Worm (Caenorhabditis elegans) whole organism, L4 larva: Measurements from ENCODE around the gene ins-39.
A peak's percentile ranks its signal among the peaks of the same experiment; 100 is the strongest.

Experiments
- D1046.2 ChIP-seq: fragments of 200-800 bp; sonication (Bioruptor generic); IDR thresholded peaks from 2 replicates; pipeline ENCODE4 v1.3.6; 2022; ENCODE audit warnings: missing genetic modification characterization, missing compliant biosample characterization
- F37D6.2 ChIP-seq: sonication (generic microtip); optimal IDR thresholded peaks from 2 replicates; lab custom pipeline; 2016; ENCODE audit warnings: mild to moderate bottlenecking, missing genetic modification characterization, missing compliant biosample characterization
- R02D3.7 ChIP-seq: fragments of 150-350 bp; sonication (generic microtip); optimal IDR thresholded peaks from 3 replicates; lab custom pipeline; 2014; ENCODE audit warnings: missing biosample characterization, missing genetic modification characterization
- T26A8.4 ChIP-seq: fragments of 200-800 bp; sonication (Bioruptor generic); IDR thresholded peaks from 2 replicates; pipeline ENCODE4 v1.3.6; 2022; ENCODE audit warnings: missing genetic modification characterization, missing compliant biosample characterization
- Y105C5A.15 ChIP-seq: fragments of 200-800 bp; sonication (Bioruptor generic); IDR thresholded peaks from 2 replicates; pipeline ENCODE4 v1.3.6; 2022; ENCODE audit warnings: missing genetic modification characterization, missing compliant biosample characterization
- Y48G9A.11 ChIP-seq: fragments of 200-800 bp; sonication (Bioruptor generic); IDR thresholded peaks from 2 replicates; pipeline ENCODE4 v1.3.6; 2022; ENCODE audit warnings: missing genetic modification reagents, missing genetic modification characterization, missing compliant biosample characterization
- Y5F2A.4 ChIP-seq: fragments of 200-800 bp; sonication (Bioruptor generic); optimal IDR thresholded peaks from 2 replicates; lab custom pipeline; 2018; ENCODE audit warnings: mild to moderate bottlenecking, missing genetic modification characterization, missing compliant biosample characterization
- Y75B8A.6 ChIP-seq: fragments of 200-800 bp; sonication (Bioruptor generic); IDR thresholded peaks from 2 replicates; pipeline ENCODE4 v1.3.6; 2022; ENCODE audit warnings: missing genetic modification reagents, missing genetic modification characterization, missing compliant biosample characterization
- ZK337.2 ChIP-seq: fragments of 200-800 bp; sonication (Bioruptor generic); IDR thresholded peaks from 2 replicates; pipeline ENCODE4 v1.3.6; 2022; ENCODE audit warnings: missing genetic modification reagents, missing genetic modification characterization, missing compliant biosample characterization
- aha-1 ChIP-seq: fragments of 150-350 bp; peaks from one replicate; lab custom pipeline; 2014; ENCODE audit warnings: missing biosample characterization, missing genetic modification characterization
- aly-2 ChIP-seq: sonication (generic microtip); optimal IDR thresholded peaks from 2 replicates; lab custom pipeline; 2018; ENCODE audit warnings: missing biosample characterization, missing genetic modification characterization
- arid-1 ChIP-seq: fragments of 200-800 bp; sonication (Bioruptor generic); conservative IDR thresholded peaks from 2 replicates; pipeline ENCODE4 v1.3.6; 2022; ENCODE audit warnings: missing genetic modification reagents, missing genetic modification characterization, missing compliant biosample characterization
- ceh-20 ChIP-seq: fragments of 200-800 bp; sonication (Bioruptor generic); IDR thresholded peaks from 2 replicates; pipeline ENCODE4 v1.3.6; 2022; ENCODE audit warnings: missing genetic modification reagents, missing genetic modification characterization, missing compliant biosample characterization
- ceh-82 ChIP-seq: sonication (generic microtip); optimal IDR thresholded peaks from 2 replicates; lab custom pipeline; 2017; ENCODE audit warnings: missing biosample characterization, missing genetic modification characterization
- daf-16 ChIP-seq, 3 experiments: sonication (generic microtip); optimal IDR thresholded peaks; 2 replicates each; lab custom pipeline; 2016 to 2017; ENCODE audit warnings: missing genetic modification characterization in 3 of 3, missing genetic modification reagents in 3 of 3, mild to moderate bottlenecking in 2 of 3, missing compliant biosample characterization in 2 of 3, missing biosample characterization in 1 of 3, moderate library complexity in 1 of 3
- daf-19 ChIP-seq: fragments of 200-800 bp; sonication (Bioruptor generic); conservative IDR thresholded peaks from 2 replicates; pipeline ENCODE4 v1.3.6; 2022; ENCODE audit warnings: missing genetic modification characterization, missing compliant biosample characterization
- dmd-8 ChIP-seq: fragments of 200-800 bp; sonication (Bioruptor generic); IDR thresholded peaks from 2 replicates; pipeline ENCODE4 v1.3.6; 2022; ENCODE audit warnings: missing genetic modification characterization, missing compliant biosample characterization
- duxl-1 ChIP-seq: sonication (generic microtip); optimal IDR thresholded peaks from 2 replicates; lab custom pipeline; 2016; ENCODE audit warnings: mild to moderate bottlenecking, missing genetic modification characterization, moderate library complexity, missing compliant biosample characterization; ENCODE audit not compliant: poor library complexity
- dve-1 ChIP-seq: sonication (generic microtip); optimal IDR thresholded peaks from 2 replicates; lab custom pipeline; 2017; ENCODE audit warnings: antibody characterized with exemption, mild to moderate bottlenecking, missing genetic modification characterization, missing compliant biosample characterization; ENCODE audit not compliant: insufficient read depth
- egl-27 ChIP-seq: sonication (generic microtip); optimal IDR thresholded peaks from 3 replicates; lab custom pipeline; 2017; ENCODE audit warnings: missing biosample characterization, missing genetic modification reagents, missing genetic modification characterization
- fkh-10 ChIP-seq: fragments of 150-350 bp; optimal IDR thresholded peaks from 2 replicates; lab custom pipeline; 2014; ENCODE audit warnings: missing biosample characterization, missing genetic modification reagents, missing genetic modification characterization
- gei-8 ChIP-seq: fragments of 200-800 bp; sonication (Bioruptor generic); optimal IDR thresholded peaks from 2 replicates; lab custom pipeline; 2018; ENCODE audit warnings: mild to moderate bottlenecking, missing genetic modification characterization, missing compliant biosample characterization
- hlh-11 ChIP-seq: fragments of 200-800 bp; sonication (Bioruptor generic); optimal IDR thresholded peaks from 2 replicates; lab custom pipeline; 2018; ENCODE audit warnings: mild to moderate bottlenecking, missing genetic modification characterization, missing compliant biosample characterization
- lin-13 ChIP-seq: fragments of 150-350 bp; optimal IDR thresholded peaks from 2 replicates; lab custom pipeline; 2014; ENCODE audit warnings: missing biosample characterization, missing genetic modification reagents, missing genetic modification characterization
- lin-38 ChIP-seq: fragments of 200-800 bp; sonication (Bioruptor generic); IDR thresholded peaks from 2 replicates; pipeline ENCODE4 v1.3.6; 2022; ENCODE audit warnings: missing genetic modification reagents, missing genetic modification characterization, missing compliant biosample characterization
- lin-39 ChIP-seq: fragments of 150-350 bp; optimal IDR thresholded peaks from 2 replicates; lab custom pipeline; 2014; ENCODE audit warnings: missing biosample characterization, missing genetic modification reagents, missing genetic modification characterization
- mdl-1 ChIP-seq, 2 experiments: fragments of 150-350 bp in 1 of 2; sonication (generic microtip) in 1 of 2; optimal IDR thresholded peaks; 2 replicates each; lab custom pipeline; 2014 to 2017; ENCODE audit warnings: missing biosample characterization in 2 of 2, missing genetic modification characterization in 2 of 2
- mep-1 ChIP-seq: fragments of 150-350 bp; sonication (generic microtip); optimal IDR thresholded peaks from 3 replicates; lab custom pipeline; 2014; ENCODE audit warnings: missing biosample characterization, missing genetic modification characterization
- mes-2 ChIP-seq: sonication (generic microtip); optimal IDR thresholded peaks from 2 replicates; lab custom pipeline; 2016; ENCODE audit warnings: missing genotype, mild to moderate bottlenecking, missing genetic modification characterization, missing compliant biosample characterization; ENCODE audit not compliant: poor library complexity, severe bottlenecking
- nhr-10 ChIP-seq: fragments of 150-350 bp; optimal IDR thresholded peaks from 2 replicates; lab custom pipeline; 2014; ENCODE audit warnings: missing biosample characterization, missing genetic modification characterization
- nhr-111 ChIP-seq: fragments of 200-800 bp; sonication (Bioruptor generic); optimal IDR thresholded peaks from 2 replicates; lab custom pipeline; 2018; ENCODE audit warnings: mild to moderate bottlenecking, missing genetic modification characterization, missing compliant biosample characterization
- nhr-25 ChIP-seq: sonication (generic microtip); optimal IDR thresholded peaks from 2 replicates; lab custom pipeline; 2017; ENCODE audit warnings: missing genetic modification characterization, mild to moderate bottlenecking, missing compliant biosample characterization, antibody characterized with exemption, moderate library complexity, borderline replicate concordance; ENCODE audit not compliant: insufficient read depth
- nhr-42 ChIP-seq: fragments of 200-800 bp; sonication (Bioruptor generic); IDR thresholded peaks from 2 replicates; pipeline ENCODE4 v1.3.6; 2022; ENCODE audit warnings: missing genetic modification characterization, missing compliant biosample characterization
- nhr-48 ChIP-seq: sonication (generic microtip); optimal IDR thresholded peaks from 2 replicates; lab custom pipeline; 2016; ENCODE audit warnings: mild to moderate bottlenecking, missing genetic modification characterization, missing compliant biosample characterization
- nhr-6 ChIP-seq: fragments of 150-350 bp; optimal IDR thresholded peaks from 2 replicates; lab custom pipeline; 2014; ENCODE audit warnings: missing biosample characterization, missing genetic modification characterization
- nhr-76 ChIP-seq: fragments of 150-350 bp; optimal IDR thresholded peaks from 2 replicates; lab custom pipeline; 2014; ENCODE audit warnings: missing biosample characterization, missing genetic modification characterization
- nhr-77 ChIP-seq: fragments of 150-350 bp; optimal IDR thresholded peaks from 2 replicates; lab custom pipeline; 2014; ENCODE audit warnings: missing biosample characterization, missing genetic modification characterization
- rbr-2 ChIP-seq: sonication (generic microtip); optimal IDR thresholded peaks from 2 replicates; lab custom pipeline; 2016; ENCODE audit warnings: missing genotype, missing genetic modification characterization, missing compliant biosample characterization
- sdz-12 ChIP-seq: fragments of 200-800 bp; sonication (Bioruptor generic); optimal IDR thresholded peaks from 2 replicates; lab custom pipeline; 2018; ENCODE audit warnings: mild to moderate bottlenecking, missing genetic modification characterization, missing compliant biosample characterization
- set-16 ChIP-seq: fragments of 200-800 bp; sonication (Bioruptor generic); IDR thresholded peaks from 2 replicates; pipeline ENCODE4 v1.3.6; 2022; ENCODE audit warnings: missing genetic modification reagents, missing genetic modification characterization, missing compliant biosample characterization
- skn-1 ChIP-seq: fragments of 150-350 bp; optimal IDR thresholded peaks from 2 replicates; lab custom pipeline; 2014; ENCODE audit warnings: missing biosample characterization, missing genetic modification characterization
- snpc-1.2 ChIP-seq: fragments of 200-800 bp; sonication (Bioruptor generic); IDR thresholded peaks from 2 replicates; pipeline ENCODE4 v1.3.6; 2022; ENCODE audit warnings: missing genetic modification reagents, missing genetic modification characterization, missing compliant biosample characterization
- spr-1 ChIP-seq: sonication (generic microtip); optimal IDR thresholded peaks from 2 replicates; lab custom pipeline; 2016; ENCODE audit warnings: mild to moderate bottlenecking, missing genetic modification characterization, missing compliant biosample characterization
- spr-3 ChIP-seq: fragments of 200-800 bp; sonication (Bioruptor generic); optimal IDR thresholded peaks from 2 replicates; lab custom pipeline; 2018; ENCODE audit warnings: mild to moderate bottlenecking, missing genetic modification characterization, missing compliant biosample characterization
- tag-97 ChIP-seq: fragments of 200-800 bp; sonication (Bioruptor generic); IDR thresholded peaks from 2 replicates; pipeline ENCODE4 v1.3.6; 2022; ENCODE audit warnings: missing genetic modification characterization, missing compliant biosample characterization
- tra-1 ChIP-seq: fragments of 200-800 bp; sonication (Bioruptor generic); IDR thresholded peaks from 2 replicates; pipeline ENCODE4 v1.3.6; 2022; ENCODE audit warnings: missing genetic modification reagents, missing genetic modification characterization, missing compliant biosample characterization
- unc-39 ChIP-seq: sonication (generic microtip); optimal IDR thresholded peaks from 2 replicates; lab custom pipeline; 2017; ENCODE audit warnings: missing biosample characterization, missing genetic modification characterization
- zag-1 ChIP-seq: fragments of 150-350 bp; optimal IDR thresholded peaks from 2 replicates; lab custom pipeline; 2014; ENCODE audit warnings: missing biosample characterization, missing genetic modification characterization
- zip-11 ChIP-seq: fragments of 200-800 bp; sonication (Bioruptor generic); IDR thresholded peaks from 2 replicates; pipeline ENCODE4 v1.3.6; 2022; ENCODE audit warnings: missing genetic modification characterization, missing compliant biosample characterization
- zip-2 ChIP-seq: fragments of 150-350 bp; optimal IDR thresholded peaks from 2 replicates; lab custom pipeline; 2014; ENCODE audit warnings: missing biosample characterization, missing genetic modification characterization
- ztf-11 ChIP-seq: fragments of 150-350 bp; optimal IDR thresholded peaks from 2 replicates; lab custom pipeline; 2014; ENCODE audit warnings: missing biosample characterization, missing genetic modification characterization

ins-39 gene

ce11 chrX:1379391-1379790 is 35.2 kb upstream of the ins-39 start (continued):
- TF ChIP-seq ztf-11 (tag; lab: Kevin White, UChicago) = no peak
- TF ChIP-seq gei-8 (GFP tag; lab: Kevin White, UChicago) = peak; percentile 18
- peak; percentile 90 for TF ChIP-seq nhr-42 (GFP tag; lab: Robert Waterston, UW)
- peak; percentile 75 for TF ChIP-seq F37D6.2 (tag; lab: Kevin White, UChicago)
- no peak for TF ChIP-seq nhr-25
- TF ChIP-seq nhr-48 (tag; lab: Kevin White, UChicago) = peak; percentile 67
- TF ChIP-seq nhr-76 (tag; lab: Kevin White, UChicago) = no peak
- TF ChIP-seq unc-39 (tag; lab: Kevin White, UChicago) = no peak
- TF ChIP-seq nhr-77 (tag; lab: Kevin White, UChicago) = peak; percentile 30
- TF ChIP-seq lin-13 (GFP tag; lab: Kevin White, UChicago) = peak; percentile 37
- peak; percentile 67 for TF ChIP-seq tra-1 (GFP tag; lab: Robert Waterston, UW)
- peak; percentile 88 for TF ChIP-seq T26A8.4
- TF ChIP-seq aha-1 (tag; lab: Kevin White, UChicago) = no peak
- peak; percentile 43 for TF ChIP-seq dve-1
- no peak for TF ChIP-seq lin-39
- peak; percentile 74 for TF ChIP-seq snpc-1.2
- TF ChIP-seq ceh-82 (tag; lab: Kevin White, UChicago) = no peak
- peak; percentile 80 for TF ChIP-seq spr-3 (GFP tag; lab: Kevin White, UChicago)
- peak; percentile 78 for TF ChIP-seq lin-38 (GFP tag; lab: Robert Waterston, UW)
- TF ChIP-seq zag-1 (tag; lab: Kevin White, UChicago) = no peak
- TF ChIP-seq mep-1 (tag; lab: Kevin White, UChicago) = peak; percentile 82
- 0 out of 2 replicates have a peak, but pooled peaks have one; percentile 63 for TF ChIP-seq Y105C5A.15 (GFP tag; lab: Robert Waterston, UW)
- TF ChIP-seq sdz-12 (GFP tag; lab: Kevin White, UChicago) = no peak
- TF ChIP-seq mdl-1 (tag; optimal IDR thresholded peaks at IDR 0.05; lab: Kevin White, UChicago) = peak in 1 of 2 experiments; percentile 54
- TF ChIP-seq Y48G9A.11 (GFP tag; lab: Robert Waterston, UW) = peak; percentile 73
- TF ChIP-seq arid-1 (GFP tag; lab: Robert Waterston, UW) = peak; percentile 87
- TF ChIP-seq nhr-10 = no peak
- no peak for TF ChIP-seq aly-2 (tag; lab: Kevin White, UChicago)
- 0 out of 2 replicates have a peak, but pooled peaks have one; percentile 67 for TF ChIP-seq D1046.2 (GFP tag; lab: Robert Waterston, UW)
- peak; percentile 71 for TF ChIP-seq zip-2 (tag; lab: Kevin White, UChicago)
- TF ChIP-seq ZK337.2 (GFP tag; lab: Robert Waterston, UW) = peak; percentile 52; the same call in 1 of the 2 replicates
- peak; percentile 83 for TF ChIP-seq duxl-1
- TF ChIP-seq hlh-11 (tag; lab: Kevin White, UChicago) = peak; percentile 68
- peak; percentile 74 for TF ChIP-seq Y5F2A.4 (GFP tag; lab: Kevin White, UChicago)
- no peak for TF ChIP-seq fkh-10
- TF ChIP-seq tag-97 (GFP tag; lab: Robert Waterston, UW) = no peak
- TF ChIP-seq nhr-6 (tag; lab: Kevin White, UChicago) = no peak
- TF ChIP-seq daf-16 (GFP tag; optimal IDR thresholded peaks at IDR 0.05; lab: Kevin White, UChicago) = peak; percentile 61 to 66
- peak; percentile 73 for TF ChIP-seq daf-16 (tag; optimal IDR thresholded peaks at IDR 0.05; lab: Kevin White, UChicago)
- peak; percentile 83 for TF ChIP-seq mes-2 (tag; lab: Kevin White, UChicago)
- TF ChIP-seq spr-1 (tag; lab: Kevin White, UChicago) = peak; percentile 53
- no peak for TF ChIP-seq R02D3.7 (tag; lab: Kevin White, UChicago)
- TF ChIP-seq zip-11 (GFP tag; lab: Robert Waterston, UW) = 0 out of 2 replicates have a peak, but pooled peaks have one; percentile 43
- no peak for TF ChIP-seq daf-19 (GFP tag; lab: Robert Waterston, UW)
- TF ChIP-seq Y75B8A.6 (GFP tag; lab: Robert Waterston, UW) = peak; percentile 75; the same call in 1 of the 2 replicates
- TF ChIP-seq skn-1 (tag; lab: Kevin White, UChicago) = no peak
- TF ChIP-seq egl-27 = no peak
- peak; percentile 80 for TF ChIP-seq rbr-2 (tag; lab: Kevin White, UChicago)
- TF ChIP-seq dmd-8 (GFP tag; lab: Robert Waterston, UW) = peak; percentile 95
- TF ChIP-seq ceh-20 (GFP tag; lab: Robert Waterston, UW) = peak; percentile 76; the same call in 1 of the 2 replicates
- peak; percentile 79 for TF ChIP-seq set-16 (GFP tag; lab: Robert Waterston, UW)
- TF ChIP-seq nhr-111 (GFP tag; lab: Kevin White, UChicago) = peak; percentile 60
